Fruit fly (Drosophila melanogaster) whole organism, adult: ENCODE measurements around the gene CG12299.

Experiments used
- CG11617 ChIP-seq: fragments of 200-800 bp; sonication (Bioruptor generic); optimal IDR thresholded peaks from 2 replicates; lab custom pipeline; 2017; ENCODE audit warnings: mild to moderate bottlenecking, missing biosample characterization, missing genetic modification reagents, missing genetic modification characterization
- CG12768 ChIP-seq: fragments of 200-800 bp; sonication (Bioruptor generic); optimal IDR thresholded peaks from 2 replicates; lab custom pipeline; 2017; ENCODE audit warnings: missing biosample characterization, missing genetic modification characterization, mild to moderate bottlenecking, moderate library complexity, missing genetic modification reagents
- CG14711 ChIP-seq: fragments of 200-800 bp; sonication (Bioruptor generic); optimal IDR thresholded peaks from 2 replicates; lab custom pipeline; 2018; ENCODE audit warnings: missing biosample characterization, mild to moderate bottlenecking, missing genetic modification characterization, moderate library complexity
- CG7045 ChIP-seq: fragments of 200-800 bp; sonication (Bioruptor generic); optimal IDR thresholded peaks from 2 replicates; lab custom pipeline; 2017; ENCODE audit warnings: missing biosample characterization, mild to moderate bottlenecking, missing genetic modification characterization
- Clk ChIP-seq: fragments of 200-800 bp; sonication (Bioruptor generic); optimal IDR thresholded peaks from 2 replicates; lab custom pipeline; 2017; ENCODE audit warnings: missing biosample characterization, missing genetic modification characterization
- Hr96 ChIP-seq: fragments of 200-800 bp; sonication (Bioruptor generic); optimal IDR thresholded peaks from 2 replicates; lab custom pipeline; 2016; ENCODE audit warnings: missing biosample characterization, missing genetic modification characterization
- Mnt ChIP-seq: fragments of 200-800 bp; sonication (Bioruptor generic); optimal IDR thresholded peaks from 2 replicates; lab custom pipeline; 2016; ENCODE audit warnings: missing biosample characterization, mild to moderate bottlenecking, missing genetic modification characterization
- bab1 ChIP-seq: fragments of 200-800 bp; sonication (Bioruptor generic); optimal IDR thresholded peaks from 3 replicates; lab custom pipeline; 2019; ENCODE audit warnings: missing biosample characterization, mild to moderate bottlenecking, missing genetic modification characterization, moderate library complexity
- kay ChIP-seq: fragments of 200-800 bp; sonication (Bioruptor generic); peaks from one replicate; lab custom pipeline; 2016; ENCODE audit warnings: missing biosample characterization, missing genetic modification characterization, borderline replicate concordance
- pad ChIP-seq: fragments of 200-800 bp; sonication (Bioruptor generic); optimal IDR thresholded peaks from 3 replicates; lab custom pipeline; 2017; ENCODE audit warnings: missing biosample characterization, missing genetic modification characterization, mild to moderate bottlenecking, moderate library complexity, missing genetic modification reagents
- tj ChIP-seq: fragments of 200-800 bp; sonication (Bioruptor generic); optimal IDR thresholded peaks from 3 replicates; lab custom pipeline; 2017; ENCODE audit warnings: missing biosample characterization, mild to moderate bottlenecking, missing genetic modification characterization, moderate library complexity

- TF ChIP-seq Clk (GFP tag; lab: Kevin White, UChicago) (no peak), CG14711 (tag; lab: Kevin White, UChicago) (no peak), bab1 (no peak), kay (no peak), pad (no peak), CG11617 (GFP tag; lab: Kevin White, UChicago) (no peak), CG12768 (no peak), CG7045 (GFP tag; lab: Kevin White, UChicago) (no peak), Hr96 (GFP tag; lab: Kevin White, UChicago) (no peak), Mnt (GFP tag; lab: Kevin White, UChicago) (no peak), tj (no peak)
These were observed 1.2 kb upstream of the CG12299 start, which contains the start of gene Nup107 for dm6 chr2L:10735923-10736322.
